Fruit fly (Drosophila melanogaster): Measurements from ENCODE around the gene Spn38F.
A peak's percentile ranks its signal among the peaks of the same experiment; 100 is the strongest.

- no peak for TF ChIP-seq woc (GFP tag; optimal IDR thresholded peaks at IDR 0.05)
- TF ChIP-seq fru (GFP tag; optimal IDR thresholded peaks at IDR 0.05) = peak; percentile 27
- peak; percentile 70 for TF ChIP-seq h (GFP tag; optimal IDR thresholded peaks at IDR 0.05)
- TF ChIP-seq sage (GFP tag; optimal IDR thresholded peaks at IDR 0.05) = peak; percentile 56
- TF ChIP-seq dl (GFP tag; optimal IDR thresholded peaks at IDR 0.05; ENCODE audit: insufficient read depth in 1 of 2, partially characterized antibody in 2 of 2) = no peak
- no peak for TF ChIP-seq N (GFP tag; optimal IDR thresholded peaks at IDR 0.05)
- TF ChIP-seq usp (GFP tag; optimal IDR thresholded peaks at IDR 0.05) = no peak
- no peak for TF ChIP-seq Abd-B (GFP tag; optimal IDR thresholded peaks at IDR 0.05)
- TF ChIP-seq Jra (GFP tag; optimal IDR thresholded peaks at IDR 0.05) = no peak
- peak in 1 of 2 experiments; percentile 49 for TF ChIP-seq foxo (GFP tag; optimal IDR thresholded peaks at IDR 0.05)
- TF ChIP-seq Dif (GFP tag; optimal IDR thresholded peaks at IDR 0.05; ENCODE audit: partially characterized antibody) = peak; percentile 0
- TF ChIP-seq OdsH (GFP tag; optimal IDR thresholded peaks at IDR 0.05) = peak; percentile 52
- no peak for TF ChIP-seq psq (GFP tag; optimal IDR thresholded peaks at IDR 0.05)
- no peak for TF ChIP-seq sv (GFP tag; optimal IDR thresholded peaks at IDR 0.05)
Observed at dm6 chr2L:20829755-20830396, 7.9 kb downstream of the Spn38F start.
